Worm (Caenorhabditis elegans) whole organism, early embryonic: Measurements from ENCODE around the gene R09E10.2.
"Not testable (repeated sequence)": the region's sequence is repeated elsewhere in the genome, so short reads cannot be mapped to it uniquely, and the experiment has no call there.

Experiments
- B0310.2 ChIP-seq: sonication (generic microtip); optimal IDR thresholded peaks from 2 replicates; lab custom pipeline; 2016; ENCODE audit warnings: mild to moderate bottlenecking, missing genetic modification characterization, missing compliant biosample characterization
- F13C5.2 ChIP-seq: sonication (generic microtip); optimal IDR thresholded peaks from 2 replicates; lab custom pipeline; 2017; ENCODE audit warnings: mild to moderate bottlenecking, missing genetic modification characterization, inconsistent platforms, missing compliant biosample characterization
- aly-1 ChIP-seq: sonication (generic microtip); optimal IDR thresholded peaks from 2 replicates; lab custom pipeline; 2016; ENCODE audit warnings: missing genetic modification characterization, missing compliant biosample characterization
- ama-1 ChIP-seq: fragments of 150-350 bp; optimal IDR thresholded peaks from 2 replicates; lab custom pipeline; 2014
- ceh-13 ChIP-seq: fragments of 200-800 bp; sonication (Bioruptor generic); optimal IDR thresholded peaks from 2 replicates; lab custom pipeline; 2018; ENCODE audit warnings: mild to moderate bottlenecking, missing genetic modification characterization, missing compliant biosample characterization
- ceh-36 ChIP-seq: sonication (generic microtip); optimal IDR thresholded peaks from 2 replicates; lab custom pipeline; 2016; ENCODE audit warnings: missing genetic modification characterization, inconsistent platforms, missing compliant biosample characterization
- ets-7 ChIP-seq: sonication (generic microtip); optimal IDR thresholded peaks from 2 replicates; lab custom pipeline; 2016; ENCODE audit warnings: missing genotype, missing genetic modification characterization, missing compliant biosample characterization
- flt-1 ChIP-seq: fragments of 200-800 bp; sonication (Bioruptor generic); IDR thresholded peaks from 2 replicates; pipeline ENCODE4 v1.3.6; 2022; ENCODE audit warnings: missing genetic modification characterization, missing compliant biosample characterization
- hmbx-1 ChIP-seq: sonication (generic microtip); optimal IDR thresholded peaks from 2 replicates; lab custom pipeline; 2016; ENCODE audit warnings: mild to moderate bottlenecking, missing genetic modification characterization, missing compliant biosample characterization
- hmg-4 ChIP-seq: fragments of 200-800 bp; sonication (Bioruptor generic); optimal IDR thresholded peaks from 2 replicates; lab custom pipeline; 2018; ENCODE audit warnings: mild to moderate bottlenecking, missing genetic modification characterization, missing compliant biosample characterization
- hnd-1 ChIP-seq: sonication (generic microtip); optimal IDR thresholded peaks from 2 replicates; lab custom pipeline; 2016; ENCODE audit warnings: missing genetic modification characterization, missing compliant biosample characterization
- pes-1 ChIP-seq: fragments of 200-800 bp; sonication (Bioruptor generic); IDR thresholded peaks from 2 replicates; pipeline ENCODE4 v1.3.6; 2022; ENCODE audit warnings: missing genetic modification reagents, missing genetic modification characterization, missing compliant biosample characterization
- scrt-1 ChIP-seq: fragments of 200-800 bp; sonication (Bioruptor generic); IDR thresholded peaks from 2 replicates; pipeline ENCODE4 v1.3.6; 2022; ENCODE audit warnings: missing genetic modification characterization, missing compliant biosample characterization
- sea-1 ChIP-seq: fragments of 200-800 bp; sonication (Bioruptor generic); conservative IDR thresholded peaks from 2 replicates; pipeline ENCODE4 v1.3.6; 2022; ENCODE audit warnings: missing genetic modification characterization, missing compliant biosample characterization
- tbx-11 ChIP-seq: fragments of 200-800 bp; sonication (Bioruptor generic); IDR thresholded peaks from 2 replicates; pipeline ENCODE4 v1.3.6; 2022; ENCODE audit warnings: missing genetic modification characterization, missing compliant biosample characterization
- tbx-37 ChIP-seq: fragments of 200-800 bp; sonication (Bioruptor generic); conservative IDR thresholded peaks from 2 replicates; pipeline ENCODE4 v1.3.6; 2022; ENCODE audit warnings: missing genetic modification reagents, missing genetic modification characterization, missing compliant biosample characterization
- tra-4 ChIP-seq: sonication (generic microtip); optimal IDR thresholded peaks from 2 replicates; lab custom pipeline; 2017; ENCODE audit warnings: missing genetic modification characterization, missing compliant biosample characterization

The R09E10.2 gene

ce11 chrIV:10341618-10342360 lies 23.7 kb upstream of the R09E10.2 start:
- TF ChIP-seq ama-1 (lab: Kevin White, UChicago) (no peak), tbx-11 (GFP tag; lab: Robert Waterston, UW) (0 out of 2 replicates have a peak, but pooled peaks have one; percentile 24)

ce11 chrIV:10339701-10340100 lies 21.6 kb upstream of the R09E10.2 start:
- TF ChIP-seq sea-1 (GFP tag; lab: Robert Waterston, UW): no peak
- no peak for TF ChIP-seq ets-7 (tag; lab: Kevin White, UChicago)
- no peak for TF ChIP-seq ceh-36 (tag; lab: Kevin White, UChicago)
- TF ChIP-seq hmg-4 (GFP tag; lab: Kevin White, UChicago): no peak
- no peak for TF ChIP-seq B0310.2
- TF ChIP-seq hmbx-1 (tag; lab: Kevin White, UChicago): no peak
- no peak for TF ChIP-seq tbx-11 (GFP tag; lab: Robert Waterston, UW)
- no peak for TF ChIP-seq pes-1 (GFP tag; lab: Robert Waterston, UW)
- TF ChIP-seq aly-1 (tag; lab: Kevin White, UChicago): no peak
- TF ChIP-seq tbx-37 (GFP tag; lab: Robert Waterston, UW): no peak
- TF ChIP-seq ceh-13 (GFP tag; lab: Kevin White, UChicago): no peak
- no peak for TF ChIP-seq hnd-1 (tag; lab: Kevin White, UChicago)
- TF ChIP-seq scrt-1 (GFP tag; lab: Robert Waterston, UW): no peak
- TF ChIP-seq F13C5.2 (tag; lab: Kevin White, UChicago): no peak
- no peak for TF ChIP-seq tra-4 (tag; lab: Kevin White, UChicago)
- no peak for TF ChIP-seq flt-1
- TF ChIP-seq ama-1 (lab: Kevin White, UChicago): no peak

- TF ChIP-seq B0310.2: no peak
- no peak for TF ChIP-seq F13C5.2 (tag; lab: Kevin White, UChicago)
- no peak for TF ChIP-seq sea-1 (GFP tag; lab: Robert Waterston, UW)
- no peak for TF ChIP-seq pes-1 (GFP tag; lab: Robert Waterston, UW)
- TF ChIP-seq aly-1 (tag; lab: Kevin White, UChicago): no peak
- no peak for TF ChIP-seq ceh-13 (GFP tag; lab: Kevin White, UChicago)
- TF ChIP-seq scrt-1 (GFP tag; lab: Robert Waterston, UW): no peak
- TF ChIP-seq ets-7 (tag; lab: Kevin White, UChicago): no peak
- no peak for TF ChIP-seq tbx-11 (GFP tag; lab: Robert Waterston, UW)
- TF ChIP-seq tra-4 (tag; lab: Kevin White, UChicago): no peak
- no peak for TF ChIP-seq tbx-37 (GFP tag; lab: Robert Waterston, UW)
- no peak for TF ChIP-seq hmg-4 (GFP tag; lab: Kevin White, UChicago)
- TF ChIP-seq ceh-36 (tag; lab: Kevin White, UChicago): no peak
- TF ChIP-seq flt-1: no peak
- TF ChIP-seq ama-1 (lab: Kevin White, UChicago): no peak
Measured at ce11 chrIV:10337286-10337685, 19.2 kb upstream of the R09E10.2 start.

DNA sequence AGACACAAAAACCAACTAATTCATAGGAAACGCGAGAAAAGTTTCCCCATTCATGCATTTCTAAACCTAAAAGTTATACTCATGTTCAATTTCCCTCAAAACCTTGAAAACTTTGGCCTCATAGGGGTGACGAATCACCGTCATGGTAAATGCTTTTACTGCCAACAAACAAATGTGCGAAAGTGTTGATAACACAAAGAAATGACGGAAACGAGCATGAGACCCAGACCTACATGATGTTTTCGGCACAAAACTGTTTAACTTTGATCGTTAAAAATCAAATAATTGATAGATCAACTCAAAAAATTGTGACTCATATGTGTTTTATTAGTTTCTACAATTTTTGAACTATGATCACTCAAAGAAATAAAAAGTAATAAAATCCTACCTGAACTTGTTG lies 13.8 kb upstream of the R09E10.2 start:
- TF ChIP-seq ets-7 (tag; lab: Kevin White, UChicago): no peak
- TF ChIP-seq pes-1 (GFP tag; lab: Robert Waterston, UW): no peak
- no peak for TF ChIP-seq hnd-1 (tag; lab: Kevin White, UChicago)
- no peak for TF ChIP-seq ceh-13 (GFP tag; lab: Kevin White, UChicago)
- no peak for TF ChIP-seq hmbx-1 (tag; lab: Kevin White, UChicago)
- no peak for TF ChIP-seq tra-4 (tag; lab: Kevin White, UChicago)
- TF ChIP-seq tbx-11 (GFP tag; lab: Robert Waterston, UW): no peak
- TF ChIP-seq hmg-4 (GFP tag; lab: Kevin White, UChicago): no peak
- no peak for TF ChIP-seq flt-1

ce11 chrIV:10330962-10331361 lies 12.9 kb upstream of the R09E10.2 start:
- TF ChIP-seq tra-4 (tag; lab: Kevin White, UChicago) (no peak), hmg-4 (GFP tag; lab: Kevin White, UChicago) (peak; percentile 17)

DNA sequence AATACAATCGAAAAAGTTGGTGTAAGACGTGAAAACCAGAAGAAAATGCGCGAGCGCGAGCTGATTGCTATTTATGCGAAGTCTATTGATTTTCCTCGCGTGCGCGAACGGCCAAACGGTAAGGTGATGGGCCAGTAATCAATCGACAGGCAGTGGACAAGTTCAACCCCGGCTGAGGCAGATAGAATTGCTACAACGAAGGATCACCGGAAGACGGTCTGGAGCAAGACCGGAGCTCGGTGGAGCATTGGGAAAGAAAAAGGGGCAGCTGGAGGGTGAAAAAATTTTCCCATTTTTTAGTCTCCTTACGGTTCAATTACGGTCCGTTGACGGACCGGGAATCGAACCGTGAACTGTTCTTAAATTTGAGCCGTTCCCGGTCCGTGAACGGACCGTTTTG lies 5.3 kb upstream of the R09E10.2 start:
- 0 out of 2 replicates have a peak, but pooled peaks have one; percentile 32 for TF ChIP-seq tbx-11 (GFP tag; lab: Robert Waterston, UW)

- TF ChIP-seq ets-7 (tag; lab: Kevin White, UChicago); tbx-37 (GFP tag; lab: Robert Waterston, UW); tbx-11 (GFP tag; lab: Robert Waterston, UW): not testable (repeated sequence)
Measured at ce11 chrIV:10322650-10323049, 4.6 kb upstream of the R09E10.2 start, which contains the start of gene R09E10.1. Gene R09E10.1, minus strand, starts transcription at chrIV:10322750.

DNA sequence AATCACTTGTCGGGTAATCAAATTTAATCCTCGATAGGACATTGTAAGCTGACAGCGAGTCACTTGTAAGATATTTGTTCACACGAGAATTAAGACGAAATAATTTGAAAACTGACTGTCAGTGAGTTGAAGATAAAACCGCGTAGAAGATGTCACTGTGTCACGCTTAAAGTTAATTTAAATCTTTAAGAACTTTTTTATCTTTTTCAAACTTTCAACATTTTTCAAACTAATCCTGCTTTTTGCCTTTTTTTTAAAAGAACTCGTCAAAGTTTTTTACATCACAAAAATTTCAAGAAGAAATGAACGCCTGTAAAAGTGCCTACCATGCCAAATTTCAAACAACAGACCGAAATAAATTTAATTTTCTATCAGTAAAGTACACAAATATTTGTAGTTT lies 4.5 kb downstream of the R09E10.2 start, which contains the start of gene acs-18:
acs-18 (minus strand) TSS at position 101 of the 400 bp plus-strand sequence.
- TF ChIP-seq scrt-1 (GFP tag; lab: Robert Waterston, UW) (no peak), hmg-4 (GFP tag; lab: Kevin White, UChicago) (no peak), hmbx-1 (tag; lab: Kevin White, UChicago) (no peak), ceh-36 (tag; lab: Kevin White, UChicago) (no peak), tra-4 (tag; lab: Kevin White, UChicago) (no peak), sea-1 (GFP tag; lab: Robert Waterston, UW) (no peak), tbx-37 (GFP tag; lab: Robert Waterston, UW) (no peak), ets-7 (tag; lab: Kevin White, UChicago) (no peak), pes-1 (GFP tag; lab: Robert Waterston, UW) (no peak), ceh-13 (GFP tag; lab: Kevin White, UChicago) (no peak), F13C5.2 (tag; lab: Kevin White, UChicago) (no peak), tbx-11 (GFP tag; lab: Robert Waterston, UW) (no peak), aly-1 (tag; lab: Kevin White, UChicago) (no peak), B0310.2 (no peak), flt-1 (no peak), hnd-1 (tag; lab: Kevin White, UChicago) (no peak), ama-1 (lab: Kevin White, UChicago) (no peak)
